Fruit fly (Drosophila melanogaster) whole organism: ENCODE results near the gene CG31391.

ENCODE experiments used
- CG8478 ChIP-seq: fragments of >200 bp; optimal IDR thresholded peaks from 2 replicates; lab custom pipeline; 2018; ENCODE audit warnings: inconsistent platforms
- Dll ChIP-seq: fragments of >200 bp; optimal IDR thresholded peaks from 2 replicates; lab custom pipeline; 2017
- EcR ChIP-seq, 2 experiments: fragments of >200 bp; optimal IDR thresholded peaks; 2 replicates each; lab custom pipeline; 2017; ENCODE audit warnings: missing biosample characterization in 2 of 2, missing genetic modification characterization in 2 of 2, missing genetic modification reagents in 2 of 2
- pan ChIP-seq: fragments of >200 bp; optimal IDR thresholded peaks from 2 replicates; lab custom pipeline; 2017
- psq ChIP-seq: fragments of >200 bp; optimal IDR thresholded peaks from 2 replicates; lab custom pipeline; 2017
- usp ChIP-seq: fragments of >200 bp; optimal IDR thresholded peaks from 2 replicates; lab custom pipeline; 2017; ENCODE audit warnings: missing biosample characterization, missing genetic modification characterization, mixed read lengths

Gene CG31391

dm6 chr3R:10696371-10696777 is 8.5 kb downstream of the CG31391 start, which contains the start of the genes pug, CG14683 and CG46459:
Gene pug, plus strand, starts transcription at chr3R:10696534.
Gene CG14683, plus strand, starts transcription at chr3R:10696647.
Gene CG46459, plus strand, starts transcription at chr3R:10696647.
- TF ChIP-seq psq (lab: Kevin White, UChicago) (no peak), Dll (lab: Kevin White, UChicago) (no peak), EcR (GFP tag; optimal IDR thresholded peaks at IDR 0.05; lab: Kevin White, UChicago) (no peak), CG8478 (no peak), usp (no peak), pan (lab: Kevin White, UChicago) (no peak)

DNA sequence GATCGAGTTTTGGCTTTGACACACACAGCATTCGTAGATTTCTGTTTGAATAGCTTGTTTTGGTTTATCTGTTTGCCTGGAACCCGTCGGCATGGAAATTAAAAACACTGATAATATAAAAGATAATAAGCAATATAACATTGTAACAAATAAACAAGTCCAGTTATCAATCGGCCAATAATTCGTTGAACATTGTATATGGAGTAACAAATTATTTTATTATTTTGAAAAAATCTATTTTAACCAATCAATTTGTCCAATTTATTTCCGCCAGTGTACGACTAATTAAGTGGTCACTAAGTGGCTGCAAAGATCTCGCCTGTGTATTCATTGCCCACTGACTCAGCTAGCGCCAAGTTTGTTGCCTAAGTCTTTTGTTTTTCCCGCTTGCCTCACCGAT is 16.0 kb downstream of the CG31391 start:
- no peak for TF ChIP-seq CG8478
- TF ChIP-seq EcR (GFP tag; optimal IDR thresholded peaks at IDR 0.05; lab: Kevin White, UChicago) = no peak
- TF ChIP-seq psq (lab: Kevin White, UChicago) = no peak
- no peak for TF ChIP-seq Dll (lab: Kevin White, UChicago)
- no peak for TF ChIP-seq usp
- no peak for TF ChIP-seq pan (lab: Kevin White, UChicago)

dm6 chr3R:10688160-10688559 is 16.7 kb downstream of the CG31391 start:
- no peak for TF ChIP-seq psq (lab: Kevin White, UChicago)
- TF ChIP-seq usp = no peak
- TF ChIP-seq CG8478 = no peak
- no peak for TF ChIP-seq EcR (GFP tag; optimal IDR thresholded peaks at IDR 0.05; lab: Kevin White, UChicago)
- TF ChIP-seq pan (lab: Kevin White, UChicago) = no peak
- TF ChIP-seq Dll (lab: Kevin White, UChicago) = no peak

- TF ChIP-seq EcR (GFP tag; optimal IDR thresholded peaks at IDR 0.05; lab: Kevin White, UChicago) = no peak
- TF ChIP-seq pan (lab: Kevin White, UChicago) = no peak
- no peak for TF ChIP-seq psq (lab: Kevin White, UChicago)
- no peak for TF ChIP-seq Dll (lab: Kevin White, UChicago)
- TF ChIP-seq usp = no peak
- no peak for TF ChIP-seq CG8478
Observed at dm6 chr3R:10687312-10687711, 17.6 kb downstream of the CG31391 start.

DNA sequence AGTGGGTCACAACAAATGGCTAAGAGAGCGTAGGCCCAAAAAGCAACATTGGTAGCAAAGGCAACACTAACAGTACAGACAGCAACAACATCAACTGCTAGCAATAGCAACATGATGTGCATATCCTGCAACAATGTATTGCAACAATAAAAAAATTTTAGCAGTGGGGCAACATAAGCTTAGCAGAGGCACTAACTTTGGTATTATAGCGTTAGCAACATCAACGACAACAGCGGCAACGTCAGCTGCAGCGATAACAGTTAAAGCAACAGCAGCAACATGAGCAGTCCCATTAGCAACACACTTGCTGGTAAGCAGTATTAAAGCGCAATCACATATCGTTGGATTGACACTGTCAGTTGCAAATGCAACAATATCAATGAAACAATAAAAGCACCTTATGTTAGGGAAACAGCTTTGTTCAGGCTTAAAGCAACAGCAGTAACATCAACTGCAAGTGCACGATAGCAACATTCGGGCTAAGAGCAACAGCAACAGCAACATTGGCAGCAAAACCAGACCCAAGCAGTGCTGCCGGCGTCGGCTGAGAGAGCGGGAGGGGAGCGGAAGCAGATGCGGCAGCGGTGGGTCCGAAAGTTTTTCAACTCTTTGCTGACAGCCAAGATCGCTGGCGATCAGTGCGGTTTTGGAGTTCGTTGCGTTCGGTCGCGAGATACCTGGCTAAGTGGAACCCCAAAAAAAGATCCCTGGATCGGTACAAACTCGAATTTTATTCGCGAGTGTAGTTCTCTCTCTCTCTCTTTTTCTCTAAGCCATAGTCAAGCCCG is 18.4 kb downstream of the CG31391 start, which contains the start of gene Skel:
Gene Skel, plus strand, starts transcription at position 637 of the 788 bp plus-strand sequence.
- no peak for TF ChIP-seq EcR (GFP tag; optimal IDR thresholded peaks at IDR 0.05; lab: Kevin White, UChicago)
- no peak for TF ChIP-seq Dll (lab: Kevin White, UChicago)
- no peak for TF ChIP-seq CG8478
- no peak for TF ChIP-seq psq (lab: Kevin White, UChicago)
- TF ChIP-seq usp = no peak
- no peak for TF ChIP-seq pan (lab: Kevin White, UChicago)

DNA sequence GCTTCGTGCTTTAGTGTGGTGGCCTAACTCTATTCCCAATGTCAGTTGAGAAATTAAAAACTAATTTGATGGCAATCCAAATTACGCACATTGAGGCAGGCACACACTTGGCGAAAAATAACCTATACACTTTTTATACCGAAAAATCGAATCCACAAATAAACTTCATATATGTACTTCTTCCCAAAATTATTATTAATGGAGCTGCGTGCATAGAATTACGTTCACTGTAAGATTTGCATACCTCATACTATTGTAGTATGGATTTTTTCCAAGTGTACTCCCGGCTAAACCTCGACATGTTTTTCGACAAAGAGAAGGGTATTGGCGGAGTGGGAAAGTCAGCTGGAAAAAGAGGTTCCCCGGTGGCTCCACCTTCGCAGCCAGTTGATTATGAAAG is 20.6 kb downstream of the CG31391 start:
- no peak for TF ChIP-seq psq (lab: Kevin White, UChicago)
- no peak for TF ChIP-seq EcR (GFP tag; optimal IDR thresholded peaks at IDR 0.05; lab: Kevin White, UChicago)

- no peak for TF ChIP-seq pan (lab: Kevin White, UChicago)
- no peak for TF ChIP-seq EcR (GFP tag; optimal IDR thresholded peaks at IDR 0.05; lab: Kevin White, UChicago)
- TF ChIP-seq usp = no peak
- TF ChIP-seq CG8478 = no peak
- TF ChIP-seq psq (lab: Kevin White, UChicago) = no peak
- TF ChIP-seq Dll (lab: Kevin White, UChicago) = no peak
Observed at dm6 chr3R:10683226-10683625, 21.6 kb downstream of the CG31391 start.

DNA sequence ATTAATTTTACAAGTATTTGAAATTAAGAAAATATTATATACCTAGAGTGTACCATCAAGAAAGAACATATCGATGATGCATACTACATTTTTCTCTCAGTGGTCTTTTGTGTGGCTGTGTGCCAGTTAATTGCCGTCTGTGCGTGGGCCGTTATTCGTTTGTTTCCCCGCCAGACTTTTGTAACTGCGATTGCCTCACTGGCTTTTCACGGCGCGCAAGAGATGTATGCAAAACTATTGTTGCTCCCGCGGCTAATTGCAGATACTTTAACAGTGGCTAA is 23.3 kb downstream of the CG31391 start:
- TF ChIP-seq usp = no peak
- TF ChIP-seq pan (lab: Kevin White, UChicago) = no peak

- TF ChIP-seq psq (lab: Kevin White, UChicago) = no peak
- no peak for TF ChIP-seq pan (lab: Kevin White, UChicago)
- no peak for TF ChIP-seq CG8478
- no peak for TF ChIP-seq EcR (GFP tag; optimal IDR thresholded peaks at IDR 0.05; lab: Kevin White, UChicago)
- no peak for TF ChIP-seq Dll (lab: Kevin White, UChicago)
- TF ChIP-seq usp = no peak
Observed at dm6 chr3R:10680825-10681681, 23.8 kb downstream of the CG31391 start, which contains the start of gene Phyhd1. Gene Phyhd1, minus strand, starts transcription at chr3R:10680925.

- TF ChIP-seq psq (lab: Kevin White, UChicago) (no peak), pan (lab: Kevin White, UChicago) (no peak), CG8478 (no peak), usp (no peak), Dll (lab: Kevin White, UChicago) (no peak), EcR (GFP tag; optimal IDR thresholded peaks at IDR 0.05; lab: Kevin White, UChicago) (no peak)
Observed at dm6 chr3R:10679911-10680310, 25.0 kb downstream of the CG31391 start.

dm6 chr3R:10678935-10679565 is 25.8 kb downstream of the CG31391 start:
- TF ChIP-seq EcR (GFP tag; optimal IDR thresholded peaks at IDR 0.05; lab: Kevin White, UChicago) = no peak
- TF ChIP-seq psq (lab: Kevin White, UChicago) = no peak
- no peak for TF ChIP-seq pan (lab: Kevin White, UChicago)
- no peak for TF ChIP-seq CG8478
- TF ChIP-seq usp = no peak
- TF ChIP-seq Dll (lab: Kevin White, UChicago) = no peak
